Worm (Caenorhabditis elegans) whole organism, L4 larva: Measurements from ENCODE around the gene lin-52.

ENCODE experiments used
- F49E8.2 ChIP-seq: sonication (generic microtip); optimal IDR thresholded peaks from 2 replicates; lab custom pipeline; 2016; ENCODE audit warnings: missing compliant biosample characterization, mild to moderate bottlenecking, missing genetic modification characterization, borderline replicate concordance
- ZK337.2 ChIP-seq: fragments of 200-800 bp; sonication (Bioruptor generic); IDR thresholded peaks from 2 replicates; pipeline ENCODE4 v1.3.6; 2022; ENCODE audit warnings: missing genetic modification reagents, missing genetic modification characterization, missing compliant biosample characterization
- ZK546.5 ChIP-seq, 2 experiments: sonication (generic microtip); optimal IDR thresholded peaks; 2 replicates each; lab custom pipeline; 2017; ENCODE audit warnings: missing biosample characterization in 2 of 2, missing genetic modification characterization in 2 of 2
- aha-1 ChIP-seq: fragments of 150-350 bp; peaks from one replicate; lab custom pipeline; 2014; ENCODE audit warnings: missing biosample characterization, missing genetic modification characterization
- ama-1 ChIP-seq: fragments of 150-350 bp; optimal IDR thresholded peaks from 2 replicates; lab custom pipeline; 2014; ENCODE audit warnings: inconsistent platforms, mixed read lengths
- arid-1 ChIP-seq: fragments of 200-800 bp; sonication (Bioruptor generic); conservative IDR thresholded peaks from 2 replicates; pipeline ENCODE4 v1.3.6; 2022; ENCODE audit warnings: missing genetic modification reagents, missing genetic modification characterization, missing compliant biosample characterization
- attf-4 ChIP-seq: sonication (generic microtip); optimal IDR thresholded peaks from 3 replicates; lab custom pipeline; 2017; ENCODE audit warnings: missing biosample characterization, missing genetic modification characterization
- ceh-20 ChIP-seq: fragments of 200-800 bp; sonication (Bioruptor generic); IDR thresholded peaks from 2 replicates; pipeline ENCODE4 v1.3.6; 2022; ENCODE audit warnings: missing genetic modification reagents, missing genetic modification characterization, missing compliant biosample characterization
- ceh-82 ChIP-seq: sonication (generic microtip); optimal IDR thresholded peaks from 2 replicates; lab custom pipeline; 2017; ENCODE audit warnings: missing biosample characterization, missing genetic modification characterization
- ctbp-1 ChIP-seq: fragments of 200-800 bp; sonication (Bioruptor generic); IDR thresholded peaks from 2 replicates; pipeline ENCODE4 v1.3.6; 2022; ENCODE audit warnings: missing genetic modification reagents, missing genetic modification characterization, missing compliant biosample characterization
- daf-12 ChIP-seq: fragments of 150-350 bp; optimal IDR thresholded peaks from 2 replicates; lab custom pipeline; 2014; ENCODE audit warnings: missing biosample characterization, missing genetic modification reagents, missing genetic modification characterization
- daf-16 ChIP-seq, 3 experiments: sonication (generic microtip); optimal IDR thresholded peaks; 2 replicates each; lab custom pipeline; 2016 to 2017; ENCODE audit warnings: missing genetic modification characterization in 3 of 3, missing genetic modification reagents in 3 of 3, mild to moderate bottlenecking in 2 of 3, missing compliant biosample characterization in 2 of 3, missing biosample characterization in 1 of 3, moderate library complexity in 1 of 3
- daf-8 ChIP-seq: fragments of 200-800 bp; sonication (Bioruptor generic); IDR thresholded peaks from 2 replicates; pipeline ENCODE4 v1.3.6; 2022; ENCODE audit warnings: missing genetic modification characterization, missing compliant biosample characterization
- duxl-1 ChIP-seq: sonication (generic microtip); optimal IDR thresholded peaks from 2 replicates; lab custom pipeline; 2016; ENCODE audit warnings: mild to moderate bottlenecking, missing genetic modification characterization, moderate library complexity, missing compliant biosample characterization; ENCODE audit not compliant: poor library complexity
- gei-8 ChIP-seq: fragments of 200-800 bp; sonication (Bioruptor generic); optimal IDR thresholded peaks from 2 replicates; lab custom pipeline; 2018; ENCODE audit warnings: mild to moderate bottlenecking, missing genetic modification characterization, missing compliant biosample characterization
- hlh-30 ChIP-seq: sonication (generic microtip); optimal IDR thresholded peaks from 2 replicates; lab custom pipeline; 2017; ENCODE audit warnings: antibody characterized with exemption, mild to moderate bottlenecking, missing genetic modification characterization, missing compliant biosample characterization; ENCODE audit not compliant: insufficient read depth
- hmg-1.1 ChIP-seq: fragments of 200-800 bp; sonication (Bioruptor generic); IDR thresholded peaks from 2 replicates; pipeline ENCODE4 v1.3.6; 2022; ENCODE audit warnings: missing genetic modification reagents, missing genetic modification characterization, missing compliant biosample characterization
- jun-1 ChIP-seq: fragments of 150-350 bp; optimal IDR thresholded peaks from 2 replicates; lab custom pipeline; 2014; ENCODE audit warnings: missing biosample characterization, missing genetic modification reagents, missing genetic modification characterization
- lim-7 ChIP-seq: fragments of 200-800 bp; sonication (Bioruptor generic); IDR thresholded peaks from 2 replicates; pipeline ENCODE4 v1.3.6; 2022; ENCODE audit warnings: missing genetic modification characterization, missing compliant biosample characterization
- lin-38 ChIP-seq: fragments of 200-800 bp; sonication (Bioruptor generic); IDR thresholded peaks from 2 replicates; pipeline ENCODE4 v1.3.6; 2022; ENCODE audit warnings: missing genetic modification reagents, missing genetic modification characterization, missing compliant biosample characterization
- lir-3 ChIP-seq: sonication (generic microtip); optimal IDR thresholded peaks from 2 replicates; lab custom pipeline; 2016; ENCODE audit warnings: mild to moderate bottlenecking, missing genetic modification characterization, missing compliant biosample characterization
- lsy-2 ChIP-seq, 2 experiments: fragments of 150-350 bp in 1 of 2; sonication (generic microtip) in 1 of 2; optimal IDR thresholded peaks; 2 replicates each; lab custom pipeline; 2014 to 2017; ENCODE audit warnings: missing biosample characterization in 2 of 2, missing genetic modification characterization in 2 of 2
- madf-5 ChIP-seq, 2 experiments: fragments of 200-800 bp; sonication (Bioruptor generic); IDR thresholded peaks; 2 replicates each; pipeline ENCODE4 v1.3.6; 2022; ENCODE audit warnings: missing compliant biosample characterization in 2 of 2, missing genetic modification characterization in 2 of 2
- mdl-1 ChIP-seq, 2 experiments: fragments of 150-350 bp in 1 of 2; sonication (generic microtip) in 1 of 2; optimal IDR thresholded peaks; 2 replicates each; lab custom pipeline; 2014 to 2017; ENCODE audit warnings: missing biosample characterization in 2 of 2, missing genetic modification characterization in 2 of 2
- mdt-29 ChIP-seq: fragments of 200-800 bp; sonication (Bioruptor generic); IDR thresholded peaks from 2 replicates; pipeline ENCODE4 v1.3.6; 2022; ENCODE audit warnings: missing genetic modification reagents, missing genetic modification characterization, missing compliant biosample characterization
- mes-2 ChIP-seq: sonication (generic microtip); optimal IDR thresholded peaks from 2 replicates; lab custom pipeline; 2016; ENCODE audit warnings: missing genotype, mild to moderate bottlenecking, missing genetic modification characterization, missing compliant biosample characterization; ENCODE audit not compliant: poor library complexity, severe bottlenecking
- nhr-102 ChIP-seq: sonication (generic microtip); optimal IDR thresholded peaks from 2 replicates; lab custom pipeline; 2016; ENCODE audit warnings: mild to moderate bottlenecking, missing genetic modification characterization, moderate library complexity, missing compliant biosample characterization
- nhr-237 ChIP-seq: sonication (generic microtip); optimal IDR thresholded peaks from 2 replicates; lab custom pipeline; 2017; ENCODE audit warnings: missing biosample characterization, missing genetic modification characterization
- nhr-28 ChIP-seq: fragments of 150-350 bp; optimal IDR thresholded peaks from 2 replicates; lab custom pipeline; 2014; ENCODE audit warnings: missing biosample characterization, missing genetic modification characterization
- nhr-41 ChIP-seq: fragments of 200-800 bp; sonication (Bioruptor generic); IDR thresholded peaks from 2 replicates; pipeline ENCODE4 v1.3.6; 2022; ENCODE audit warnings: missing genetic modification reagents, missing genetic modification characterization, missing compliant biosample characterization
- nhr-48 ChIP-seq: sonication (generic microtip); optimal IDR thresholded peaks from 2 replicates; lab custom pipeline; 2016; ENCODE audit warnings: mild to moderate bottlenecking, missing genetic modification characterization, missing compliant biosample characterization
- nhr-76 ChIP-seq: fragments of 150-350 bp; optimal IDR thresholded peaks from 2 replicates; lab custom pipeline; 2014; ENCODE audit warnings: missing biosample characterization, missing genetic modification characterization
- nhr-77 ChIP-seq: fragments of 150-350 bp; optimal IDR thresholded peaks from 2 replicates; lab custom pipeline; 2014; ENCODE audit warnings: missing biosample characterization, missing genetic modification characterization
- pha-4 ChIP-seq, 2 experiments: fragments of 150-350 bp in 1 of 2; fragments of 200-800 bp in 1 of 2; sonication (Bioruptor generic) in 1 of 2; IDR thresholded peaks in 1 of 2; optimal IDR thresholded peaks in 1 of 2; 2 replicates each; pipeline versions ENCODE4 v1.3.6 to Lab custom; 2014 to 2022; ENCODE audit warnings: missing genetic modification characterization in 2 of 2, missing genetic modification reagents in 2 of 2, missing biosample characterization in 1 of 2, missing compliant biosample characterization in 1 of 2
- php-3 ChIP-seq: fragments of 200-800 bp; sonication (Bioruptor generic); IDR thresholded peaks from 2 replicates; pipeline ENCODE4 v1.3.6; 2022; ENCODE audit warnings: missing genetic modification reagents, missing genetic modification characterization, missing compliant biosample characterization
- rbr-2 ChIP-seq: sonication (generic microtip); optimal IDR thresholded peaks from 2 replicates; lab custom pipeline; 2016; ENCODE audit warnings: missing genotype, missing genetic modification characterization, missing compliant biosample characterization
- saeg-2 ChIP-seq: fragments of 200-800 bp; sonication (Bioruptor generic); IDR thresholded peaks from 2 replicates; pipeline ENCODE4 v1.3.6; 2022; ENCODE audit warnings: missing genetic modification reagents, missing genetic modification characterization, missing compliant biosample characterization
- skn-1 ChIP-seq: fragments of 150-350 bp; optimal IDR thresholded peaks from 2 replicates; lab custom pipeline; 2014; ENCODE audit warnings: missing biosample characterization, missing genetic modification characterization
- spr-1 ChIP-seq: sonication (generic microtip); optimal IDR thresholded peaks from 2 replicates; lab custom pipeline; 2016; ENCODE audit warnings: mild to moderate bottlenecking, missing genetic modification characterization, missing compliant biosample characterization
- unc-130 ChIP-seq: sonication (generic microtip); optimal IDR thresholded peaks from 2 replicates; lab custom pipeline; 2016; ENCODE audit warnings: missing genetic modification reagents, missing genetic modification characterization, missing compliant biosample characterization
- unc-39 ChIP-seq: sonication (generic microtip); optimal IDR thresholded peaks from 2 replicates; lab custom pipeline; 2017; ENCODE audit warnings: missing biosample characterization, missing genetic modification characterization
- vab-7 ChIP-seq: fragments of 200-800 bp; sonication (Bioruptor generic); IDR thresholded peaks from 2 replicates; pipeline ENCODE4 v1.3.6; 2022; ENCODE audit warnings: missing genetic modification reagents, missing genetic modification characterization, missing compliant biosample characterization
- zip-11 ChIP-seq: fragments of 200-800 bp; sonication (Bioruptor generic); IDR thresholded peaks from 2 replicates; pipeline ENCODE4 v1.3.6; 2022; ENCODE audit warnings: missing genetic modification characterization, missing compliant biosample characterization

The lin-52 gene

ce11 chrIII:9798478-9799157, 25.9 kb downstream of the lin-52 start, which contains the start of gene ZK632.2:
TSS of gene ZK632.2 (plus strand) at chrIII:9799107.
- TF ChIP-seq ama-1 (lab: Kevin White, UChicago): no peak
- TF ChIP-seq rbr-2 (tag; lab: Kevin White, UChicago): no peak
- no peak for TF ChIP-seq nhr-77 (tag; lab: Kevin White, UChicago)
- TF ChIP-seq ceh-20 (GFP tag; lab: Robert Waterston, UW): no peak
- TF ChIP-seq hlh-30 (tag; lab: Kevin White, UChicago): no peak
- no peak for TF ChIP-seq spr-1
- TF ChIP-seq pha-4 (GFP tag; IDR thresholded peaks at IDR 0.05; lab: Robert Waterston, UW): no peak
- no peak for TF ChIP-seq pha-4 (tag; optimal IDR thresholded peaks at IDR 0.05; lab: Kevin White, UChicago)
- no peak for TF ChIP-seq arid-1 (GFP tag; lab: Robert Waterston, UW)
- no peak for TF ChIP-seq F49E8.2 (tag; lab: Kevin White, UChicago)
- TF ChIP-seq skn-1 (tag; lab: Kevin White, UChicago): no peak
- no peak for TF ChIP-seq saeg-2 (GFP tag; lab: Robert Waterston, UW)
- no peak for TF ChIP-seq gei-8 (GFP tag; lab: Kevin White, UChicago)
- no peak for TF ChIP-seq vab-7 (GFP tag; lab: Robert Waterston, UW)
- no peak for TF ChIP-seq lim-7 (GFP tag; lab: Robert Waterston, UW)
- TF ChIP-seq nhr-76 (tag; lab: Kevin White, UChicago): no peak
- TF ChIP-seq daf-12 (tag; lab: Kevin White, UChicago): no peak
- TF ChIP-seq attf-4 (tag; lab: Kevin White, UChicago): no peak
- TF ChIP-seq aha-1 (tag; lab: Kevin White, UChicago): peak; percentile 68
- no peak for TF ChIP-seq nhr-28 (tag; lab: Kevin White, UChicago)
- no peak for TF ChIP-seq mdl-1 (tag; optimal IDR thresholded peaks at IDR 0.05; lab: Kevin White, UChicago)
- TF ChIP-seq lin-38 (GFP tag; lab: Robert Waterston, UW): peak; percentile 26
- no peak for TF ChIP-seq unc-39 (tag; lab: Kevin White, UChicago)
- no peak for TF ChIP-seq madf-5 (GFP tag; IDR thresholded peaks at IDR 0.05; lab: Robert Waterston, UW)
- no peak for TF ChIP-seq daf-8 (GFP tag; lab: Robert Waterston, UW)
- no peak for TF ChIP-seq php-3 (GFP tag; lab: Robert Waterston, UW)
- no peak for TF ChIP-seq nhr-102 (tag; lab: Kevin White, UChicago)
- no peak for TF ChIP-seq zip-11
- TF ChIP-seq nhr-41: no peak
- TF ChIP-seq ZK546.5 (tag; optimal IDR thresholded peaks at IDR 0.05; lab: Kevin White, UChicago): no peak
- TF ChIP-seq hmg-1.1 (GFP tag; lab: Robert Waterston, UW): 0 out of 2 replicates have a peak, but pooled peaks have one; percentile 8
- TF ChIP-seq mes-2 (tag; lab: Kevin White, UChicago): peak; percentile 89
- no peak for TF ChIP-seq lir-3
- no peak for TF ChIP-seq nhr-237 (tag; lab: Kevin White, UChicago)
- TF ChIP-seq ctbp-1 (GFP tag; lab: Robert Waterston, UW): no peak
- TF ChIP-seq daf-16 (GFP tag; optimal IDR thresholded peaks at IDR 0.05; lab: Kevin White, UChicago): no peak
- peak; percentile 10 for TF ChIP-seq daf-16 (tag; optimal IDR thresholded peaks at IDR 0.05; lab: Kevin White, UChicago)
- TF ChIP-seq ZK337.2: no peak
- no peak for TF ChIP-seq nhr-48
- TF ChIP-seq ceh-82 (tag; lab: Kevin White, UChicago): no peak
- no peak for TF ChIP-seq duxl-1 (tag; lab: Kevin White, UChicago)
- TF ChIP-seq unc-130 (GFP tag; lab: Kevin White, UChicago): no peak
- peak in 1 of 2 experiments; percentile 56 for TF ChIP-seq lsy-2 (tag; optimal IDR thresholded peaks at IDR 0.05; lab: Kevin White, UChicago)
- TF ChIP-seq mdt-29 (GFP tag; lab: Robert Waterston, UW): no peak
- no peak for TF ChIP-seq jun-1
